Worm (Caenorhabditis elegans): Measurements from ENCODE around the gene mccc-1.
A peak's percentile ranks its signal among the peaks of the same experiment; 100 is the strongest.

Gene mccc-1

ce11 chrIV:9895088-9895487 lies 10.7 kb downstream of the mccc-1 start, which contains the start of gene ssp-32:
ssp-32 (plus strand) TSS chrIV:9895388.
- TF ChIP-seq zip-11 (GFP tag; IDR thresholded peaks at IDR 0.05) (no peak), saeg-2 (GFP tag; IDR thresholded peaks at IDR 0.05) (no peak), arid-1 (GFP tag; conservative IDR thresholded peaks at IDR 0.05) (no peak), lsy-2 (tag; optimal IDR thresholded peaks at IDR 0.05) (no peak), lir-3 (tag; optimal IDR thresholded peaks at IDR 0.05) (no peak), Y5F2A.4 (GFP tag; optimal IDR thresholded peaks at IDR 0.05) (no peak), nhr-42 (GFP tag; IDR thresholded peaks at IDR 0.05) (no peak), lin-29 (GFP tag; IDR thresholded peaks at IDR 0.05) (no peak), tag-97 (GFP tag; IDR thresholded peaks at IDR 0.05) (no peak), gei-8 (GFP tag; optimal IDR thresholded peaks at IDR 0.05) (no peak), dmd-8 (GFP tag; IDR thresholded peaks at IDR 0.05) (no peak), ceh-82 (tag; optimal IDR thresholded peaks at IDR 0.05) (no peak), zfp-3 (GFP tag; conservative IDR thresholded peaks at IDR 0.05) (no peak), cey-2 (tag; optimal IDR thresholded peaks at IDR 0.05; ENCODE audit: borderline replicate concordance, insufficient read depth) (no peak), fos-1 (tag; optimal IDR thresholded peaks at IDR 0.05) (no peak), ama-1 (optimal IDR thresholded peaks at IDR 0.05) (no peak)

- TF ChIP-seq aha-1 (tag), result peak; percentile 58
- no peak for TF ChIP-seq madf-5 (GFP tag; IDR thresholded peaks at IDR 0.05)
- 0 out of 2 replicates have a peak, but pooled peaks have one; percentile 4 for TF ChIP-seq dmd-6 (GFP tag; IDR thresholded peaks at IDR 0.05)
Observed at ce11 chrIV:9898712-9899111, 14.3 kb downstream of the mccc-1 start, which contains the start of gene tbc-3. tbc-3 (plus strand) TSS chrIV:9899012.

- TF ChIP-seq daf-16 (GFP tag; optimal IDR thresholded peaks at IDR 0.05), result no peak
- no peak for TF ChIP-seq daf-16 (tag; optimal IDR thresholded peaks at IDR 0.05)
- no peak for TF ChIP-seq zip-11 (GFP tag; IDR thresholded peaks at IDR 0.05)
- no peak for TF ChIP-seq arid-1 (GFP tag; conservative IDR thresholded peaks at IDR 0.05)
- no peak for TF ChIP-seq nhr-41 (GFP tag; IDR thresholded peaks at IDR 0.05)
- peak; percentile 25 for TF ChIP-seq fkh-10 (GFP tag; optimal IDR thresholded peaks at IDR 0.05)
- TF ChIP-seq ces-1 (GFP tag; optimal IDR thresholded peaks at IDR 0.05), result peak; percentile 61
- 0 out of 2 replicates have a peak, but pooled peaks have one; percentile 5 for TF ChIP-seq dmd-6 (GFP tag; IDR thresholded peaks at IDR 0.05)
- peak; percentile 65 for TF ChIP-seq mes-2 (tag; optimal IDR thresholded peaks at IDR 0.05; ENCODE audit: poor library complexity, severe bottlenecking)
Observed at ce11 chrIV:9899227-9899626, 14.9 kb downstream of the mccc-1 start.

DNA sequence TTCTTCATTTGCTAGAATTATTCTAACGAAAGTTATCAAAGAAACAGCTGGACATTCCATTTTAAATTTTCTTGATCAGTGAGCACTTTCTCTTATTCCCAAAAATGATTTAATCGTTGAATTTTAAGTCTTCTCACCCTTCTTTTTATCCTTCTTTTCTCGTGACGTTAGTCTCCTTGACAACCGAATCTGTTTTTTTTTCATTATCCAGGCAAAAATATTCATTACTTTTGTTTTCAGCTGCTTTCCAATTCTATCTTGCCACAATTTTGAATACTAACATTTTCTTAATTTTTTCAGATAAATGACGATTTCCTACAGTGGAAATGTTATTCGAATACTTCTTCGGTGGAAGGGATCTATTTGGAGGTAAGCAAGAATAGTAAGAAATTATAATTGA lies 19.2 kb downstream of the mccc-1 start, which contains the start of gene best-13:
Gene best-13, plus strand, starts transcription at position 301 of the 400 bp plus-strand sequence.
- TF ChIP-seq nhr-77 (tag; optimal IDR thresholded peaks at IDR 0.05), result no peak

DNA sequence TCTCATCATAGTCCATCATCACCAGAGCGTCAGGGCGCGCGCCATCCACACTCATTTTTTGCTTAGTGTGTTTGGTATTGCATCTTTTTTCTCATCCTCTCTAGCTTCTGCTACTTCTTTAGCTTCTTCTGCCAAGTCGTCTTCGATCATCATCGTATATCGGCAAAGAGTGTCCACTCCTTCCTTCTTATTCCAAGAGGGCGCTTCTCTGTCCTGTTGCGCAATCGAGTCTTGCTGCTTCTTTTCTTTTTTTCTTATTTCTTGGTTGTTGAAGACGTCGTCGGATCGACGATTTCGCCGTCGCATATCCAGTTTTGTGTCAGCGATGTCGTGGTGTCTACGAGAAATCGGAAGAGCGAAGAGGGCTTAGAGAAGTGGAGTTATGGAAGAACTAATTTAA lies 28.7 kb downstream of the mccc-1 start:
- TF ChIP-seq lin-39 (tag; optimal IDR thresholded peaks at IDR 0.05), result no peak
- peak in 1 of 2 experiments; percentile 12 for TF ChIP-seq mdl-1 (tag; optimal IDR thresholded peaks at IDR 0.05)
- TF ChIP-seq R02D3.7 (tag; optimal IDR thresholded peaks at IDR 0.05), result no peak
- no peak for TF ChIP-seq pqm-1 (tag; optimal IDR thresholded peaks at IDR 0.05)
- TF ChIP-seq madf-5 (GFP tag; IDR thresholded peaks at IDR 0.05), result no peak
- TF ChIP-seq F37D6.2 (tag; optimal IDR thresholded peaks at IDR 0.05), result no peak
- peak; percentile 19 for TF ChIP-seq nhr-48 (tag; optimal IDR thresholded peaks at IDR 0.05)
- 0 out of 2 replicates have a peak, but pooled peaks have one; percentile 35 for TF ChIP-seq T26A8.4 (GFP tag; IDR thresholded peaks at IDR 0.05)
- TF ChIP-seq spr-1 (tag; optimal IDR thresholded peaks at IDR 0.05), result peak; percentile 36
- no peak for TF ChIP-seq unc-130 (GFP tag; optimal IDR thresholded peaks at IDR 0.05)
- no peak for TF ChIP-seq nhr-76 (tag; optimal IDR thresholded peaks at IDR 0.05)
- TF ChIP-seq zfp-3 (GFP tag; conservative IDR thresholded peaks at IDR 0.05), result no peak
- peak; percentile 58 for TF ChIP-seq hlh-11 (tag; optimal IDR thresholded peaks at IDR 0.05)
- peak; percentile 21 for TF ChIP-seq aha-1 (tag)
- TF ChIP-seq mxl-3 (GFP tag; optimal IDR thresholded peaks at IDR 0.05), result peak; percentile 54
- TF ChIP-seq zip-2 (tag; optimal IDR thresholded peaks at IDR 0.05), result no peak

Measured in whole organism, L4 larva.